Fruit fly (Drosophila melanogaster): Measurements from ENCODE around the gene RunxA.

- TF ChIP-seq Hr83 (GFP tag; optimal IDR thresholded peaks at IDR 0.05; ENCODE audit: poor library complexity, severe bottlenecking): no peak
- TF ChIP-seq Sp1 (GFP tag; optimal IDR thresholded peaks at IDR 0.05): no peak
These were observed 20.4 kb upstream of the RunxA start for dm6 chrX:20643964-20644363.

All from whole organism, wandering third instar larva.